Fruit fly (Drosophila melanogaster) whole organism: Measurements from ENCODE around the gene CG2104.

Experiments used
- CG8478 ChIP-seq: fragments of >200 bp; optimal IDR thresholded peaks from 2 replicates; lab custom pipeline; 2018; ENCODE audit warnings: inconsistent platforms
- Dll ChIP-seq: fragments of >200 bp; optimal IDR thresholded peaks from 2 replicates; lab custom pipeline; 2017
- EcR ChIP-seq, 2 experiments: fragments of >200 bp; optimal IDR thresholded peaks; 2 replicates each; lab custom pipeline; 2017; ENCODE audit warnings: missing biosample characterization in 2 of 2, missing genetic modification characterization in 2 of 2, missing genetic modification reagents in 2 of 2
- pan ChIP-seq: fragments of >200 bp; optimal IDR thresholded peaks from 2 replicates; lab custom pipeline; 2017
- usp ChIP-seq: fragments of >200 bp; optimal IDR thresholded peaks from 2 replicates; lab custom pipeline; 2017; ENCODE audit warnings: missing biosample characterization, missing genetic modification characterization, mixed read lengths

DNA sequence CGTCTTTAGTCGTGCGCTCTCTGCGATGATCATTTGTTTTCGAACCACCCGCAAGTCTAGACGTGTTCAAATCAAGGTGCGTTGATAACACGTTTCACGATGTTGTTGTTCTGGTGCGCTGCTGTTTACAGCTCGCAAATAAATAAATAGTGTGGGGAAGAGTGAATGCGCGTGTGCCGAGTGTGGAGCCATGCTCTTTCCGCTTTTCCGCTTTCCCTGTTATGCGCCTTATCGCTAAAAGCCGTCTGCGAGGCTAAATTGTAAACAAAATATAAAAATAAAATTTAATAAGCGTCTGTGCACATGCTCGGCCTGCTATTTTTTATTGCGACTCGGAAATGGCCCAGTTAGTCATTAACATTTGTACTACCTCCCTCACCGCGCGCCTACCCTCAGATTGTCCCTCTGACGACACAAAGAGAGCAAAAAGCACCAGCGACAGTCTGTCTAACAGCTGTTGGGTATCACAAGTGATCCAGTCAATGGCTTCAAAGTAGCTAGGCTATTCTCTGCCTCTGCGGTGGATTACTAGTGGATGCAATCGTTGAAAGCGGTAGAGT, 20.3 kb downstream of the CG2104 start:
- no peak for TF ChIP-seq usp (GFP tag; lab: Kevin White, UChicago)
- no peak for TF ChIP-seq pan (lab: Kevin White, UChicago)
- no peak for TF ChIP-seq Dll (lab: Kevin White, UChicago)
- TF ChIP-seq EcR (GFP tag; optimal IDR thresholded peaks at IDR 0.05; lab: Kevin White, UChicago): no peak
- TF ChIP-seq CG8478: no peak
